Fruit fly (Drosophila melanogaster) whole organism, adult: ENCODE measurements around the gene Xport-A.

Source experiments
- CG11617 ChIP-seq: fragments of 200-800 bp; sonication (Bioruptor generic); optimal IDR thresholded peaks from 2 replicates; lab custom pipeline; 2017; ENCODE audit warnings: mild to moderate bottlenecking, missing biosample characterization, missing genetic modification reagents, missing genetic modification characterization
- CG12768 ChIP-seq: fragments of 200-800 bp; sonication (Bioruptor generic); optimal IDR thresholded peaks from 2 replicates; lab custom pipeline; 2017; ENCODE audit warnings: missing biosample characterization, missing genetic modification characterization, mild to moderate bottlenecking, moderate library complexity, missing genetic modification reagents
- CG14711 ChIP-seq: fragments of 200-800 bp; sonication (Bioruptor generic); optimal IDR thresholded peaks from 2 replicates; lab custom pipeline; 2018; ENCODE audit warnings: missing biosample characterization, mild to moderate bottlenecking, missing genetic modification characterization, moderate library complexity
- CG1620 ChIP-seq: fragments of 200-800 bp; sonication (Bioruptor generic); optimal IDR thresholded peaks from 2 replicates; lab custom pipeline; 2016; ENCODE audit warnings: missing biosample characterization, missing genetic modification characterization
- CG33017 ChIP-seq: fragments of 200-800 bp; sonication (Bioruptor generic); optimal IDR thresholded peaks from 2 replicates; lab custom pipeline; 2018; ENCODE audit warnings: missing biosample characterization, mild to moderate bottlenecking, missing genetic modification characterization, moderate library complexity
- CG5204 ChIP-seq: fragments of 200-800 bp; sonication (Bioruptor generic); optimal IDR thresholded peaks from 2 replicates; lab custom pipeline; 2016; ENCODE audit warnings: missing biosample characterization, missing genetic modification characterization
- CG7045 ChIP-seq: fragments of 200-800 bp; sonication (Bioruptor generic); optimal IDR thresholded peaks from 2 replicates; lab custom pipeline; 2017; ENCODE audit warnings: missing biosample characterization, mild to moderate bottlenecking, missing genetic modification characterization
- CG7101 ChIP-seq: fragments of 200-800 bp; sonication (Bioruptor generic); optimal IDR thresholded peaks from 2 replicates; lab custom pipeline; 2018; ENCODE audit warnings: missing biosample characterization, mild to moderate bottlenecking, missing genetic modification characterization, moderate library complexity
- Clk ChIP-seq: fragments of 200-800 bp; sonication (Bioruptor generic); optimal IDR thresholded peaks from 2 replicates; lab custom pipeline; 2017; ENCODE audit warnings: missing biosample characterization, missing genetic modification characterization
- Crg-1 ChIP-seq: fragments of 200-800 bp; sonication (Bioruptor generic); optimal IDR thresholded peaks from 2 replicates; lab custom pipeline; 2016; ENCODE audit warnings: missing biosample characterization, missing genetic modification characterization
- Hr96 ChIP-seq: fragments of 200-800 bp; sonication (Bioruptor generic); optimal IDR thresholded peaks from 2 replicates; lab custom pipeline; 2016; ENCODE audit warnings: missing biosample characterization, missing genetic modification characterization
- Mnt ChIP-seq: fragments of 200-800 bp; sonication (Bioruptor generic); optimal IDR thresholded peaks from 2 replicates; lab custom pipeline; 2016; ENCODE audit warnings: missing biosample characterization, mild to moderate bottlenecking, missing genetic modification characterization
- bab1 ChIP-seq: fragments of 200-800 bp; sonication (Bioruptor generic); optimal IDR thresholded peaks from 3 replicates; lab custom pipeline; 2019; ENCODE audit warnings: missing biosample characterization, mild to moderate bottlenecking, missing genetic modification characterization, moderate library complexity
- cic ChIP-seq: fragments of 200-800 bp; sonication (Bioruptor generic); optimal IDR thresholded peaks from 2 replicates; lab custom pipeline; 2017; ENCODE audit warnings: missing biosample characterization, mild to moderate bottlenecking, missing genetic modification characterization, moderate library complexity
- cnc ChIP-seq, 2 experiments: fragments of >200 bp; optimal IDR thresholded peaks; 2 replicates each; lab custom pipeline; 2017
- kay ChIP-seq: fragments of 200-800 bp; sonication (Bioruptor generic); peaks from one replicate; lab custom pipeline; 2016; ENCODE audit warnings: missing biosample characterization, missing genetic modification characterization, borderline replicate concordance
- ovo ChIP-seq: fragments of 200-800 bp; sonication (Bioruptor generic); optimal IDR thresholded peaks from 2 replicates; lab custom pipeline; 2016; ENCODE audit warnings: missing biosample characterization, missing genetic modification characterization
- pad ChIP-seq: fragments of 200-800 bp; sonication (Bioruptor generic); optimal IDR thresholded peaks from 3 replicates; lab custom pipeline; 2017; ENCODE audit warnings: missing biosample characterization, missing genetic modification characterization, mild to moderate bottlenecking, moderate library complexity, missing genetic modification reagents
- tj ChIP-seq: fragments of 200-800 bp; sonication (Bioruptor generic); optimal IDR thresholded peaks from 3 replicates; lab custom pipeline; 2017; ENCODE audit warnings: missing biosample characterization, mild to moderate bottlenecking, missing genetic modification characterization, moderate library complexity
- toe ChIP-seq: fragments of 200-800 bp; sonication (Bioruptor generic); optimal IDR thresholded peaks from 2 replicates; lab custom pipeline; 2016; ENCODE audit warnings: missing biosample characterization, missing genetic modification characterization

Xport-A gene

dm6 chr3R:19879470-19880052 is 35.7 kb downstream of the Xport-A start, which contains the start of gene Ask1:
Gene Ask1, plus strand, starts transcription at chr3R:19879719.
- TF ChIP-seq CG7045 (GFP tag; lab: Kevin White, UChicago), result no peak
- TF ChIP-seq bab1, result peak; percentile 39
- no peak for TF ChIP-seq Crg-1 (GFP tag; lab: Kevin White, UChicago)
- TF ChIP-seq kay (GFP tag; lab: Kevin White, UChicago), result no peak
- no peak for TF ChIP-seq Mnt (GFP tag; lab: Kevin White, UChicago)
- TF ChIP-seq CG1620, result no peak

dm6 chr3R:19877427-19878076 is 37.7 kb downstream of the Xport-A start, which contains the start of the genes CG17186 and Arc42:
Gene CG17186, minus strand, starts transcription at chr3R:19877514.
Gene Arc42, plus strand, starts transcription at chr3R:19877737.
- TF ChIP-seq CG33017, result no peak
- no peak for TF ChIP-seq Clk
- TF ChIP-seq Mnt (GFP tag; lab: Kevin White, UChicago), result peak; percentile 63
- TF ChIP-seq CG5204, result no peak
- peak; percentile 66 for TF ChIP-seq CG12768 (GFP tag; lab: Kevin White, UChicago)
- TF ChIP-seq CG1620, result peak; percentile 29
- TF ChIP-seq CG7045 (GFP tag; lab: Kevin White, UChicago), result no peak
- no peak for TF ChIP-seq CG7101 (tag; lab: Kevin White, UChicago)
- peak; percentile 20 for TF ChIP-seq Crg-1 (GFP tag; lab: Kevin White, UChicago)
- peak; percentile 28 for TF ChIP-seq CG11617
- no peak for TF ChIP-seq ovo
- TF ChIP-seq CG14711 (tag; lab: Kevin White, UChicago), result peak; percentile 33
- no peak for TF ChIP-seq cic
- no peak for TF ChIP-seq kay (GFP tag; lab: Kevin White, UChicago)
- peak; percentile 6 for TF ChIP-seq pad (GFP tag; lab: Kevin White, UChicago)
- peak; percentile 62 for TF ChIP-seq bab1
- no peak for TF ChIP-seq toe
- TF ChIP-seq tj (GFP tag; lab: Kevin White, UChicago), result no peak
- no peak for TF ChIP-seq cnc (optimal IDR thresholded peaks at IDR 0.05; lab: Kevin White, UChicago)
- TF ChIP-seq Hr96 (GFP tag; lab: Kevin White, UChicago), result no peak

DNA sequence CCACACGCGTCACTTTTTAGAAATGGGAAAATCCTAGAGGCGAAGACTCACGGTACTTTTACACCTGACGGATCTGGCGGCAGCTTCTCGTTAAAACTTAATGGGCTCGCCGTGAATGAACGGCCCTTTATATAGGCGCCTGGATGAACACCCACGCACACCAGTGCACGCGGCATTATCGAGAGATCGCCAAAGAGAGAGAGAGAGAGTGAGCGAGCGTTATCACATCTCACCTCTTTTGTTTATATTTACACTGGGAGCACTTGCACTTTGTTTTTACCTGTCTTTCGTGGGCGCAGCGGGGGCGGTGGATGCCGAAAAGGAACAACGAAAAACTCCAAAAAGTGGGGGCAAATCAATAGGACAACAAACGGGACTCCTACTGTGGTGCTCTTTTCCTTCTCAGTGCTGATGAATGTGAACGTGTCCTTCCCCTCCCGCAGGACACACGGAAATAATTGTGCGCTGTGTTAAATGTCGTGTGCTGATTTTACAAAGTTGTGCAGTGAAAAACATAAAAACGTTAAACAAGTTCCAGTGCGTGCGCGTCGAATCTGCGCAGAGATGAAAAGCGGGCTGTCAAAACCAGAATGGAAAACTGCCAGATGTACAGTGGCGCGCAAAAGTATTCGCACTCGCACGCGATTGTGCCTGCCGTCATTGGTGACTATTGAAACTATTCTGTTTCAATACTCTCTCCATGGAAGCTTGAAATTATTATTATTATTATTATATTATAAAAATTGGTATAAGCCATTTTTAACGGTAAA is 39.9 kb downstream of the Xport-A start, which contains the start of gene Mrp5:
Mrp5 (minus strand) TSS at position 561 of the 770 bp plus-strand sequence.
- TF ChIP-seq CG12768 (GFP tag; lab: Kevin White, UChicago), result peak; percentile 56
- TF ChIP-seq pad (GFP tag; lab: Kevin White, UChicago), result peak; percentile 42
- TF ChIP-seq CG5204, result no peak
- TF ChIP-seq cic, result peak; percentile 61
- peak; percentile 30 for TF ChIP-seq Hr96 (GFP tag; lab: Kevin White, UChicago)

- TF ChIP-seq cic, result peak; percentile 90
- TF ChIP-seq CG7045 (GFP tag; lab: Kevin White, UChicago), result no peak
- TF ChIP-seq Mnt (GFP tag; lab: Kevin White, UChicago), result peak; percentile 2
- TF ChIP-seq ovo, result no peak
- TF ChIP-seq Crg-1 (GFP tag; lab: Kevin White, UChicago), result peak; percentile 8
- no peak for TF ChIP-seq CG7101 (tag; lab: Kevin White, UChicago)
- TF ChIP-seq kay (GFP tag; lab: Kevin White, UChicago), result no peak
Measured at dm6 chr3R:19873102-19873737, 42.0 kb downstream of the Xport-A start.
